In genomic region chr2L:10403803-10404315, dm6 we compare ENCODE assay signal across 1 fruit fly cellular context.
A peak's percentile ranks its signal among the peaks of the same experiment; 100 is the strongest.
TF ChIP-seq lines count a peak whose summit lies in the region.

No protein-coding gene starts in this region.

TF ChIP-seq in whole organism, embryonic, 481 proteins besides CTCF, POLR2A, EP300 and RAD21 (continued from another document):
- TF ChIP-seq Med (GFP tag; lab: Kevin White, UChicago) (peak; percentile 59), H2.0 (GFP tag; IDR thresholded peaks at IDR 0.05; lab: Robert Waterston, UW) (no peak), Chrac-16 (GFP tag; optimal IDR thresholded peaks at IDR 0.05; lab: Kevin White, UChicago) (no peak), CG12391 (tag; optimal IDR thresholded peaks at IDR 0.05; lab: Kevin White, UChicago) (no peak), lov (optimal IDR thresholded peaks at IDR 0.05; lab: Kevin White, UChicago) (no peak), lov (GFP tag; IDR thresholded peaks at IDR 0.05; lab: Robert Waterston, UW) (no peak), CG2712 (tag; optimal IDR thresholded peaks at IDR 0.05; lab: Kevin White, UChicago) (peak; percentile 16), bbx (GFP tag; IDR thresholded peaks at IDR 0.05; lab: Robert Waterston, UW; ENCODE audit: partially characterized antibody) (0 out of 2 replicates have a peak, but pooled peaks have one; percentile 9), Ets97D (GFP tag; optimal IDR thresholded peaks at IDR 0.05; lab: Kevin White, UChicago) (peak; percentile 27), PHDP (tag; optimal IDR thresholded peaks at IDR 0.05; lab: Kevin White, UChicago) (no peak), BEAF-32 (GFP tag; optimal IDR thresholded peaks at IDR 0.05; lab: Kevin White, UChicago) (peak; percentile 57), CG6765 (GFP tag; optimal IDR thresholded peaks at IDR 0.05; lab: Kevin White, UChicago) (no peak), pzg (GFP tag; optimal IDR thresholded peaks at IDR 0.05; lab: Kevin White, UChicago) (peak; percentile 33), HLH4C (GFP tag; IDR thresholded peaks at IDR 0.05; lab: Robert Waterston, UW; ENCODE audit: partially characterized antibody) (peak; percentile 67), trem (tag; optimal IDR thresholded peaks at IDR 0.05; lab: Kevin White, UChicago) (peak; percentile 18), amos (GFP tag; IDR thresholded peaks at IDR 0.05; lab: Robert Waterston, UW; ENCODE audit: partially characterized antibody) (peak; percentile 21; the same call in 1 of the 2 replicates), ems (GFP tag; optimal IDR thresholded peaks at IDR 0.05; lab: Kevin White, UChicago) (no peak), CG2116 (GFP tag; optimal IDR thresholded peaks at IDR 0.05; lab: Kevin White, UChicago) (peak; percentile 72), CG3995 (GFP tag; optimal IDR thresholded peaks at IDR 0.05; lab: Kevin White, UChicago) (peak; percentile 60), CG30020 (tag; optimal IDR thresholded peaks at IDR 0.05; lab: Kevin White, UChicago) (peak; percentile 95), unc-4 (GFP tag; IDR thresholded peaks at IDR 0.05; lab: Robert Waterston, UW; ENCODE audit: partially characterized antibody) (peak; percentile 56; the same call in 1 of the 2 replicates), Optix (GFP tag; IDR thresholded peaks at IDR 0.05; lab: Robert Waterston, UW) (no peak), CG11723 (GFP tag; optimal IDR thresholded peaks at IDR 0.05; lab: Kevin White, UChicago) (peak; percentile 49), Doc2 (GFP tag; IDR thresholded peaks at IDR 0.05; lab: Robert Waterston, UW) (no peak), inv (GFP tag; IDR thresholded peaks at IDR 0.05; lab: Robert Waterston, UW; ENCODE audit: partially characterized antibody) (0 out of 2 replicates have a peak, but pooled peaks have one; percentile 22), stwl (tag; optimal IDR thresholded peaks at IDR 0.05; lab: Kevin White, UChicago) (peak; percentile 10), Taf1 (GFP tag; IDR thresholded peaks at IDR 0.05; lab: Robert Waterston, UW) (no peak), mirr (GFP tag; optimal IDR thresholded peaks at IDR 0.05; lab: Kevin White, UChicago) (no peak), CG16813 (GFP tag; IDR thresholded peaks at IDR 0.05; lab: Robert Waterston, UW; ENCODE audit: partially characterized antibody) (peak; percentile 45; the same call in 1 of the 3 replicates), pfk (GFP tag; optimal IDR thresholded peaks at IDR 0.05; lab: Kevin White, UChicago) (peak; percentile 92), CG3065 (GFP tag; optimal IDR thresholded peaks at IDR 0.05; lab: Kevin White, UChicago) (peak; percentile 95), Doc3 (GFP tag; IDR thresholded peaks at IDR 0.05; lab: Robert Waterston, UW; ENCODE audit: partially characterized antibody) (0 out of 3 replicates have a peak, but pooled peaks have one; percentile 38), CG9932 (GFP tag; IDR thresholded peaks at IDR 0.05; lab: Robert Waterston, UW) (no peak), MESR4 (GFP tag; optimal IDR thresholded peaks at IDR 0.05; lab: Kevin White, UChicago) (peak; percentile 54), eve (GFP tag; optimal IDR thresholded peaks at IDR 0.05; lab: Kevin White, UChicago) (peak in 1 of 2 experiments; percentile 61), CG17802 (tag; optimal IDR thresholded peaks at IDR 0.05; lab: Kevin White, UChicago) (peak; percentile 25), CG2202 (tag; optimal IDR thresholded peaks at IDR 0.05; lab: Kevin White, UChicago) (no peak), Scr (GFP tag; IDR thresholded peaks at IDR 0.05; lab: Robert Waterston, UW; ENCODE audit: partially characterized antibody) (peak; percentile 63), CG6791 (GFP tag; IDR thresholded peaks at IDR 0.05; lab: Robert Waterston, UW; ENCODE audit: partially characterized antibody) (peak; percentile 32; the same call in 1 of the 3 replicates), CG8924 (tag; optimal IDR thresholded peaks at IDR 0.05; lab: Kevin White, UChicago) (peak; percentile 79), CG12659 (GFP tag; optimal IDR thresholded peaks at IDR 0.05; lab: Kevin White, UChicago) (peak; percentile 57), CG10267 (tag; optimal IDR thresholded peaks at IDR 0.05; lab: Kevin White, UChicago) (peak; percentile 15), Dll (GFP tag; IDR thresholded peaks at IDR 0.05; lab: Robert Waterston, UW; ENCODE audit: partially characterized antibody) (peak; percentile 63), Eip74EF (GFP tag; optimal IDR thresholded peaks at IDR 0.05; lab: Kevin White, UChicago) (no peak), CG4617 (GFP tag; optimal IDR thresholded peaks at IDR 0.05; lab: Kevin White, UChicago; ENCODE audit: borderline replicate concordance) (peak; percentile 57), MBD-R2 (GFP tag; IDR thresholded peaks at IDR 0.05; lab: Robert Waterston, UW) (peak; percentile 52), YL-1 (GFP tag; optimal IDR thresholded peaks at IDR 0.05; lab: Kevin White, UChicago) (peak; percentile 45), sens (GFP tag; lab: Kevin White, UChicago) (peak; percentile 91)
